Fruit fly (Drosophila melanogaster): Measurements from ENCODE around the gene ro.

ro gene

DNA sequence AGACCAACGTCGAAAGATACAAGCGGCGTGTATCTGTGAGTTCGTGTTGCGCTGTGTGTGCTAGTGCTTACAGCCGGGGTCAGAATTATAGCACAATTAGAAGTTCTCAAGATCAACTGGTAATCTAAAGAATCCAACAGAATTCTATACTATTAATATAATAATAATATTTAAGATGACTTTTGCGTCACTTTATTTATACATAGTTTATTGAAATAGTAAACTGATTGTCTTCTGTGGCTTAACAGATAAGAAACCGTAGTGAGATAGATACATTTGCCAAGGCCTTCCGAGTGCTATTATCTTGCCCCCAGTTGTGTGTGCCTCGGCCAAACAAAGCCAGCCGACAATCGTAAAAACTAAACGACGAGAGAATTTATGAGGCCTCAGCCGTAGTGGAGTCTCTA, 5.3 kb upstream of the ro start (continued):
- no peak for TF ChIP-seq CG12744 (GFP tag; optimal IDR thresholded peaks at IDR 0.05)
- peak; percentile 18 to 70 for TF ChIP-seq Hr51 (GFP tag; optimal IDR thresholded peaks at IDR 0.05)
- no peak for TF ChIP-seq D19B (GFP tag; optimal IDR thresholded peaks at IDR 0.05)
- TF ChIP-seq CG7271 (tag; optimal IDR thresholded peaks at IDR 0.05), result no peak
- TF ChIP-seq CG14860 (GFP tag; IDR thresholded peaks at IDR 0.05; ENCODE audit: partially characterized antibody), result no peak
- TF ChIP-seq sens-2 (GFP tag; IDR thresholded peaks at IDR 0.05), result no peak
- TF ChIP-seq CG4328 (GFP tag; optimal IDR thresholded peaks at IDR 0.05), result peak; percentile 55
- TF ChIP-seq jumu (GFP tag; optimal IDR thresholded peaks at IDR 0.05), result no peak
- TF ChIP-seq kah (GFP tag; optimal IDR thresholded peaks at IDR 0.05), result peak; percentile 62
- TF ChIP-seq Nf-YC (tag; optimal IDR thresholded peaks at IDR 0.05), result peak; percentile 33
- peak; percentile 31; the same call in 1 of the 2 replicates for TF ChIP-seq E2f2 (GFP tag; IDR thresholded peaks at IDR 0.05)
- peak; percentile 42 for TF ChIP-seq CG4707 (GFP tag; optimal IDR thresholded peaks at IDR 0.05)
- no peak for TF ChIP-seq Doc3 (GFP tag; IDR thresholded peaks at IDR 0.05; ENCODE audit: partially characterized antibody)
- TF ChIP-seq rib (GFP tag; IDR thresholded peaks at IDR 0.05), result no peak
- TF ChIP-seq CG10147 (GFP tag; optimal IDR thresholded peaks at IDR 0.05), result peak; percentile 47
- peak; percentile 24 for TF ChIP-seq pros (GFP tag; optimal IDR thresholded peaks at IDR 0.05)
- no peak for TF ChIP-seq CG14050 (GFP tag; IDR thresholded peaks at IDR 0.05)
- no peak for TF ChIP-seq CG6791 (GFP tag; IDR thresholded peaks at IDR 0.05; ENCODE audit: partially characterized antibody)
- no peak for TF ChIP-seq klu (GFP tag; IDR thresholded peaks at IDR 0.05)
- TF ChIP-seq CG18476 (GFP tag; optimal IDR thresholded peaks at IDR 0.05), result peak; percentile 11
- no peak for TF ChIP-seq nerfin-2 (GFP tag; IDR thresholded peaks at IDR 0.05; ENCODE audit: partially characterized antibody)
- TF ChIP-seq CG5953 (GFP tag; IDR thresholded peaks at IDR 0.05), result no peak
- peak; percentile 66 for TF ChIP-seq twi (tag; optimal IDR thresholded peaks at IDR 0.05)
- no peak for TF ChIP-seq HLH4C (GFP tag; IDR thresholded peaks at IDR 0.05; ENCODE audit: partially characterized antibody)
- TF ChIP-seq CG1792 (GFP tag; optimal IDR thresholded peaks at IDR 0.05), result no peak
- TF ChIP-seq BEAF-32 (GFP tag; optimal IDR thresholded peaks at IDR 0.05), result no peak
- TF ChIP-seq CG5180 (GFP tag; optimal IDR thresholded peaks at IDR 0.05), result peak; percentile 49
- peak; percentile 50 for TF ChIP-seq Meics (GFP tag; optimal IDR thresholded peaks at IDR 0.05)
- TF ChIP-seq CG2116 (GFP tag; optimal IDR thresholded peaks at IDR 0.05), result peak; percentile 51
- TF ChIP-seq CG17912 (GFP tag; optimal IDR thresholded peaks at IDR 0.05), result no peak
- TF ChIP-seq Deaf1 (tag; optimal IDR thresholded peaks at IDR 0.05), result peak; percentile 74
- no peak for TF ChIP-seq ftz-f1 (GFP tag; optimal IDR thresholded peaks at IDR 0.05)
- TF ChIP-seq CG10431 (GFP tag; optimal IDR thresholded peaks at IDR 0.05), result peak; percentile 24
- peak; percentile 70 for TF ChIP-seq ATbp (GFP tag; optimal IDR thresholded peaks at IDR 0.05)
- TF ChIP-seq fru (optimal IDR thresholded peaks at IDR 0.05), result no peak
- no peak for TF ChIP-seq MBD-R2 (GFP tag; IDR thresholded peaks at IDR 0.05)
- no peak for TF ChIP-seq Dbx (GFP tag; IDR thresholded peaks at IDR 0.05)
- TF ChIP-seq Side (GFP tag; optimal IDR thresholded peaks at IDR 0.05), result no peak
- TF ChIP-seq C15 (GFP tag; IDR thresholded peaks at IDR 0.05), result no peak
- TF ChIP-seq CoRest (tag; optimal IDR thresholded peaks at IDR 0.05), result peak; percentile 78
- TF ChIP-seq CG9876 (GFP tag; optimal IDR thresholded peaks at IDR 0.05), result no peak
- TF ChIP-seq CG15479 (GFP tag; optimal IDR thresholded peaks at IDR 0.05), result no peak
- peak; percentile 82 for TF ChIP-seq CG12391 (tag; optimal IDR thresholded peaks at IDR 0.05)
- no peak for TF ChIP-seq z (GFP tag; IDR thresholded peaks at IDR 0.05)
- no peak for TF ChIP-seq bowl (GFP tag; IDR thresholded peaks at IDR 0.05)
- TF ChIP-seq CG31365 (tag; optimal IDR thresholded peaks at IDR 0.05), result no peak
- peak; percentile 88 for TF ChIP-seq CG2712 (tag; optimal IDR thresholded peaks at IDR 0.05)
- TF ChIP-seq Hmx (GFP tag; optimal IDR thresholded peaks at IDR 0.05), result no peak
- TF ChIP-seq CG14441 (GFP tag; IDR thresholded peaks at IDR 0.05), result peak; percentile 43
- peak; percentile 48 for TF ChIP-seq CG18764 (GFP tag; optimal IDR thresholded peaks at IDR 0.05)
- no peak for TF ChIP-seq crc (GFP tag; optimal IDR thresholded peaks at IDR 0.05)

All from whole organism, embryonic.